Worm (Caenorhabditis elegans) whole organism, young adult: ENCODE data around the gene C38H2.2.

Experiments used
- aptf-3 ChIP-seq: fragments of 200-800 bp; sonication (Bioruptor generic); IDR thresholded peaks from 2 replicates; pipeline ENCODE4 v1.3.6; 2022; ENCODE audit warnings: missing genetic modification characterization, missing compliant biosample characterization
- sdz-38 ChIP-seq: sonication (generic microtip); optimal IDR thresholded peaks from 2 replicates; lab custom pipeline; 2016; ENCODE audit warnings: missing genotype, missing genetic modification characterization, missing compliant biosample characterization

- no peak for TF ChIP-seq sdz-38 (tag; lab: Kevin White, UChicago)
- no peak for TF ChIP-seq aptf-3 (GFP tag; lab: Robert Waterston, UW)
These were observed 21.7 kb upstream of the C38H2.2 start for ce11 chrIII:10359916-10360315.
